Worm (Caenorhabditis elegans) whole organism, L4 larva: Measurements from ENCODE around the gene C18E9.8.
A peak's percentile ranks its signal among the peaks of the same experiment; 100 is the strongest.

Source experiments
- F26F4.8 ChIP-seq: fragments of 200-800 bp; sonication (Bioruptor generic); conservative IDR thresholded peaks from 2 replicates; pipeline ENCODE4 v1.3.6; 2022; ENCODE audit warnings: missing genetic modification characterization, missing compliant biosample characterization
- F44E2.7 ChIP-seq: fragments of 200-800 bp; sonication (Bioruptor generic); IDR thresholded peaks from 2 replicates; pipeline ENCODE4 v2.1.2; 2022; ENCODE audit warnings: missing genetic modification characterization, missing compliant biosample characterization
- F49E8.2 ChIP-seq: sonication (generic microtip); optimal IDR thresholded peaks from 2 replicates; lab custom pipeline; 2016; ENCODE audit warnings: missing compliant biosample characterization, mild to moderate bottlenecking, missing genetic modification characterization, borderline replicate concordance
- R02D3.7 ChIP-seq: fragments of 150-350 bp; sonication (generic microtip); optimal IDR thresholded peaks from 3 replicates; lab custom pipeline; 2014; ENCODE audit warnings: missing biosample characterization, missing genetic modification characterization
- T20F7.1 ChIP-seq: fragments of 200-800 bp; sonication (Bioruptor generic); optimal IDR thresholded peaks from 2 replicates; lab custom pipeline; 2018; ENCODE audit warnings: mild to moderate bottlenecking, missing genetic modification characterization, missing compliant biosample characterization
- Y105C5A.15 ChIP-seq: fragments of 200-800 bp; sonication (Bioruptor generic); IDR thresholded peaks from 2 replicates; pipeline ENCODE4 v1.3.6; 2022; ENCODE audit warnings: missing genetic modification characterization, missing compliant biosample characterization
- Y5F2A.4 ChIP-seq: fragments of 200-800 bp; sonication (Bioruptor generic); optimal IDR thresholded peaks from 2 replicates; lab custom pipeline; 2018; ENCODE audit warnings: mild to moderate bottlenecking, missing genetic modification characterization, missing compliant biosample characterization
- Y75B8A.6 ChIP-seq: fragments of 200-800 bp; sonication (Bioruptor generic); IDR thresholded peaks from 2 replicates; pipeline ENCODE4 v1.3.6; 2022; ENCODE audit warnings: missing genetic modification reagents, missing genetic modification characterization, missing compliant biosample characterization
- ZK337.2 ChIP-seq: fragments of 200-800 bp; sonication (Bioruptor generic); IDR thresholded peaks from 2 replicates; pipeline ENCODE4 v1.3.6; 2022; ENCODE audit warnings: missing genetic modification reagents, missing genetic modification characterization, missing compliant biosample characterization
- aha-1 ChIP-seq: fragments of 150-350 bp; peaks from one replicate; lab custom pipeline; 2014; ENCODE audit warnings: missing biosample characterization, missing genetic modification characterization
- ceh-28 ChIP-seq: fragments of 150-350 bp; optimal IDR thresholded peaks from 2 replicates; lab custom pipeline; 2014; ENCODE audit warnings: missing biosample characterization, missing genetic modification reagents, missing genetic modification characterization
- ceh-44 ChIP-seq: fragments of 200-800 bp; sonication (Bioruptor generic); IDR thresholded peaks from 2 replicates; pipeline ENCODE4 v1.3.6; 2022; ENCODE audit warnings: missing genetic modification reagents, missing genetic modification characterization, missing compliant biosample characterization
- cey-2 ChIP-seq: sonication (generic microtip); optimal IDR thresholded peaks from 3 replicates; lab custom pipeline; 2017; ENCODE audit warnings: missing genetic modification characterization, mild to moderate bottlenecking, missing compliant biosample characterization, antibody characterized with exemption, borderline replicate concordance; ENCODE audit not compliant: insufficient read depth
- ctbp-1 ChIP-seq: fragments of 200-800 bp; sonication (Bioruptor generic); IDR thresholded peaks from 2 replicates; pipeline ENCODE4 v1.3.6; 2022; ENCODE audit warnings: missing genetic modification reagents, missing genetic modification characterization, missing compliant biosample characterization
- daf-19 ChIP-seq: fragments of 200-800 bp; sonication (Bioruptor generic); conservative IDR thresholded peaks from 2 replicates; pipeline ENCODE4 v1.3.6; 2022; ENCODE audit warnings: missing genetic modification characterization, missing compliant biosample characterization
- dmd-8 ChIP-seq: fragments of 200-800 bp; sonication (Bioruptor generic); IDR thresholded peaks from 2 replicates; pipeline ENCODE4 v1.3.6; 2022; ENCODE audit warnings: missing genetic modification characterization, missing compliant biosample characterization
- fkh-10 ChIP-seq: fragments of 150-350 bp; optimal IDR thresholded peaks from 2 replicates; lab custom pipeline; 2014; ENCODE audit warnings: missing biosample characterization, missing genetic modification reagents, missing genetic modification characterization
- fos-1 ChIP-seq: fragments of 150-350 bp; optimal IDR thresholded peaks from 2 replicates; lab custom pipeline; 2014; ENCODE audit warnings: missing biosample characterization, missing genetic modification characterization
- gei-8 ChIP-seq: fragments of 200-800 bp; sonication (Bioruptor generic); optimal IDR thresholded peaks from 2 replicates; lab custom pipeline; 2018; ENCODE audit warnings: mild to moderate bottlenecking, missing genetic modification characterization, missing compliant biosample characterization
- hif-1 ChIP-seq, 2 experiments: sonication (generic microtip); optimal IDR thresholded peaks; 2 replicates each; lab custom pipeline; 2016 to 2017; ENCODE audit warnings: missing compliant biosample characterization in 2 of 2, missing genetic modification characterization in 2 of 2, missing genetic modification reagents in 2 of 2, missing genotype in 2 of 2, mild to moderate bottlenecking in 1 of 2
- hlh-30 ChIP-seq: sonication (generic microtip); optimal IDR thresholded peaks from 2 replicates; lab custom pipeline; 2017; ENCODE audit warnings: antibody characterized with exemption, mild to moderate bottlenecking, missing genetic modification characterization, missing compliant biosample characterization; ENCODE audit not compliant: insufficient read depth
- lin-1 ChIP-seq: fragments of 200-800 bp; sonication (Bioruptor generic); IDR thresholded peaks from 2 replicates; pipeline ENCODE4 v1.3.6; 2022; ENCODE audit warnings: missing genetic modification reagents, missing genetic modification characterization, missing compliant biosample characterization
- lin-13 ChIP-seq: fragments of 150-350 bp; optimal IDR thresholded peaks from 2 replicates; lab custom pipeline; 2014; ENCODE audit warnings: missing biosample characterization, missing genetic modification reagents, missing genetic modification characterization
- lin-15B ChIP-seq: fragments of 150-350 bp; sonication (generic microtip); optimal IDR thresholded peaks from 3 replicates; lab custom pipeline; 2014; ENCODE audit warnings: missing biosample characterization, missing genetic modification characterization
- lsy-2 ChIP-seq, 2 experiments: fragments of 150-350 bp in 1 of 2; sonication (generic microtip) in 1 of 2; optimal IDR thresholded peaks; 2 replicates each; lab custom pipeline; 2014 to 2017; ENCODE audit warnings: missing biosample characterization in 2 of 2, missing genetic modification characterization in 2 of 2
- madf-9 ChIP-seq: fragments of 200-800 bp; sonication (Bioruptor generic); conservative IDR thresholded peaks from 2 replicates; pipeline ENCODE4 v1.3.6; 2022; ENCODE audit warnings: missing genetic modification reagents, missing genetic modification characterization, missing compliant biosample characterization
- mdl-1 ChIP-seq, 2 experiments: fragments of 150-350 bp in 1 of 2; sonication (generic microtip) in 1 of 2; optimal IDR thresholded peaks; 2 replicates each; lab custom pipeline; 2014 to 2017; ENCODE audit warnings: missing biosample characterization in 2 of 2, missing genetic modification characterization in 2 of 2
- mdt-29 ChIP-seq: fragments of 200-800 bp; sonication (Bioruptor generic); IDR thresholded peaks from 2 replicates; pipeline ENCODE4 v1.3.6; 2022; ENCODE audit warnings: missing genetic modification reagents, missing genetic modification characterization, missing compliant biosample characterization
- mep-1 ChIP-seq: fragments of 150-350 bp; sonication (generic microtip); optimal IDR thresholded peaks from 3 replicates; lab custom pipeline; 2014; ENCODE audit warnings: missing biosample characterization, missing genetic modification characterization
- nhr-102 ChIP-seq: sonication (generic microtip); optimal IDR thresholded peaks from 2 replicates; lab custom pipeline; 2016; ENCODE audit warnings: mild to moderate bottlenecking, missing genetic modification characterization, moderate library complexity, missing compliant biosample characterization
- nhr-11 ChIP-seq: fragments of 150-350 bp; optimal IDR thresholded peaks from 2 replicates; lab custom pipeline; 2014; ENCODE audit warnings: missing biosample characterization, missing genetic modification characterization
- nhr-41 ChIP-seq: fragments of 200-800 bp; sonication (Bioruptor generic); IDR thresholded peaks from 2 replicates; pipeline ENCODE4 v1.3.6; 2022; ENCODE audit warnings: missing genetic modification reagents, missing genetic modification characterization, missing compliant biosample characterization
- nhr-42 ChIP-seq: fragments of 200-800 bp; sonication (Bioruptor generic); IDR thresholded peaks from 2 replicates; pipeline ENCODE4 v1.3.6; 2022; ENCODE audit warnings: missing genetic modification characterization, missing compliant biosample characterization
- nhr-6 ChIP-seq: fragments of 150-350 bp; optimal IDR thresholded peaks from 2 replicates; lab custom pipeline; 2014; ENCODE audit warnings: missing biosample characterization, missing genetic modification characterization
- pha-4 ChIP-seq, 2 experiments: fragments of 150-350 bp in 1 of 2; fragments of 200-800 bp in 1 of 2; sonication (Bioruptor generic) in 1 of 2; IDR thresholded peaks in 1 of 2; optimal IDR thresholded peaks in 1 of 2; 2 replicates each; pipeline versions ENCODE4 v1.3.6 to Lab custom; 2014 to 2022; ENCODE audit warnings: missing genetic modification characterization in 2 of 2, missing genetic modification reagents in 2 of 2, missing biosample characterization in 1 of 2, missing compliant biosample characterization in 1 of 2
- php-3 ChIP-seq: fragments of 200-800 bp; sonication (Bioruptor generic); IDR thresholded peaks from 2 replicates; pipeline ENCODE4 v1.3.6; 2022; ENCODE audit warnings: missing genetic modification reagents, missing genetic modification characterization, missing compliant biosample characterization
- rbr-2 ChIP-seq: sonication (generic microtip); optimal IDR thresholded peaks from 2 replicates; lab custom pipeline; 2016; ENCODE audit warnings: missing genotype, missing genetic modification characterization, missing compliant biosample characterization
- spr-1 ChIP-seq: sonication (generic microtip); optimal IDR thresholded peaks from 2 replicates; lab custom pipeline; 2016; ENCODE audit warnings: mild to moderate bottlenecking, missing genetic modification characterization, missing compliant biosample characterization
- unc-62 ChIP-seq, 3 experiments: fragments of 150-350 bp in 1 of 3; sonication (generic microtip); optimal IDR thresholded peaks in 2 of 3; peaks in 1 of 3; 1 replicate in 1 of 3; 2 replicates in 2 of 3; lab custom pipeline; 2014 to 2017; ENCODE audit warnings: missing biosample characterization in 3 of 3, missing genetic modification characterization in 3 of 3, missing genetic modification reagents in 3 of 3, missing genotype in 1 of 3
- zfp-3 ChIP-seq: fragments of 200-800 bp; sonication (Bioruptor generic); conservative IDR thresholded peaks from 2 replicates; pipeline ENCODE4 v1.3.6; 2022; ENCODE audit warnings: missing genetic modification reagents, missing genetic modification characterization, missing compliant biosample characterization
- zip-11 ChIP-seq: fragments of 200-800 bp; sonication (Bioruptor generic); IDR thresholded peaks from 2 replicates; pipeline ENCODE4 v1.3.6; 2022; ENCODE audit warnings: missing genetic modification characterization, missing compliant biosample characterization
- ztf-11 ChIP-seq: fragments of 150-350 bp; optimal IDR thresholded peaks from 2 replicates; lab custom pipeline; 2014; ENCODE audit warnings: missing biosample characterization, missing genetic modification characterization

C18E9.8 gene

ce11 chrII:9013341-9013740, 25.5 kb upstream of the C18E9.8 start (continued):
- TF ChIP-seq ctbp-1 (GFP tag; lab: Robert Waterston, UW), result 0 out of 2 replicates have a peak, but pooled peaks have one; percentile 20
- TF ChIP-seq hif-1 (tag; optimal IDR thresholded peaks at IDR 0.05; lab: Kevin White, UChicago), result peak in 1 of 2 experiments; percentile 28
- no peak for TF ChIP-seq unc-62 (GFP tag; optimal IDR thresholded peaks at IDR 0.05 in 1 of 2; lab: Kevin White, UChicago)
- no peak for TF ChIP-seq unc-62 (tag; optimal IDR thresholded peaks at IDR 0.05; lab: Kevin White, UChicago)
- TF ChIP-seq ZK337.2 (GFP tag; lab: Robert Waterston, UW), result no peak
- no peak for TF ChIP-seq nhr-42 (GFP tag; lab: Robert Waterston, UW)
- no peak for TF ChIP-seq php-3 (GFP tag; lab: Robert Waterston, UW)
- TF ChIP-seq mep-1 (tag; lab: Kevin White, UChicago), result peak; percentile 36
- TF ChIP-seq T20F7.1 (GFP tag; lab: Kevin White, UChicago), result no peak
- TF ChIP-seq nhr-6 (tag; lab: Kevin White, UChicago), result no peak
- TF ChIP-seq, all 104 proteins: peak for 14

DNA sequence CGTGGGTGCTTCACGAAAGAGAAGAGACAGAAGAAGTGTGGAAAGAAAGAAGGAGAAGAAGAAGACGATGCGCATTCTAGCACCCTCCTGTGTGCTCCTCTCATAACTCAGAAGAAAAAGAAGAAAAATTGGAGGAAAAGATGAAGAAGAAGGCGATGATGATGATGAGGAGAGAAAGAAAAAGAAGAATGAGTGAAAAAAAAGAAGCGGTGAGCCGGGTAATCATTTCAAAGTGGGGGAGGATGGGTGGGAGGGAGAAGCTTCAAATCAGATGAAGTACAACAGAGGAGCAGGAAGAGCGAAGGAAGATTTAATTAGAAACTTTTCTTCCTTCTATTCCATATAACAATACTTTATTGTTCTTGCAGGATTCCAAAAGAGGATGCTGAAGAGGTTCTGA, 22.8 kb upstream of the C18E9.8 start:
- no peak for TF ChIP-seq Y5F2A.4 (GFP tag; lab: Kevin White, UChicago)
- no peak for TF ChIP-seq madf-9 (GFP tag; lab: Robert Waterston, UW)
- TF ChIP-seq cey-2 (tag; lab: Kevin White, UChicago), result no peak
- TF ChIP-seq dmd-8, result no peak
- no peak for TF ChIP-seq mdt-29 (GFP tag; lab: Robert Waterston, UW)
- TF ChIP-seq mep-1 (tag; lab: Kevin White, UChicago), result no peak
- TF ChIP-seq nhr-102 (tag; lab: Kevin White, UChicago), result no peak
- no peak for TF ChIP-seq F26F4.8 (GFP tag; lab: Robert Waterston, UW)
- peak; percentile 65 for TF ChIP-seq aha-1
- no peak for TF ChIP-seq Y75B8A.6
- TF ChIP-seq nhr-6 (tag; lab: Kevin White, UChicago), result no peak
- no peak for TF ChIP-seq F49E8.2 (tag; lab: Kevin White, UChicago)
- TF ChIP-seq lsy-2 (tag; optimal IDR thresholded peaks at IDR 0.05; lab: Kevin White, UChicago), result peak in 1 of 2 experiments; percentile 2
- no peak for TF ChIP-seq Y105C5A.15 (GFP tag; lab: Robert Waterston, UW)
- TF ChIP-seq rbr-2 (tag; lab: Kevin White, UChicago), result no peak
- TF ChIP-seq mdl-1 (tag; optimal IDR thresholded peaks at IDR 0.05; lab: Kevin White, UChicago), result no peak
- TF ChIP-seq F44E2.7 (GFP tag; lab: Robert Waterston, UW), result no peak
- no peak for TF ChIP-seq nhr-41 (GFP tag; lab: Robert Waterston, UW)
- TF ChIP-seq lin-13, result no peak
- no peak for TF ChIP-seq R02D3.7 (tag; lab: Kevin White, UChicago)
- TF ChIP-seq fos-1 (tag; lab: Kevin White, UChicago), result no peak
- TF ChIP-seq pha-4 (GFP tag; IDR thresholded peaks at IDR 0.05; lab: Robert Waterston, UW), result no peak; the same call in 1 of the 2 replicates
- no peak for TF ChIP-seq pha-4 (tag; optimal IDR thresholded peaks at IDR 0.05; lab: Kevin White, UChicago)
- no peak for TF ChIP-seq zip-11 (GFP tag; lab: Robert Waterston, UW)
- TF ChIP-seq hlh-30, result no peak
- peak in 1 of 2 experiments; percentile 55 for TF ChIP-seq unc-62 (GFP tag; optimal IDR thresholded peaks at IDR 0.05 in 1 of 2; lab: Kevin White, UChicago)
- TF ChIP-seq unc-62 (tag; optimal IDR thresholded peaks at IDR 0.05; lab: Kevin White, UChicago), result no peak
- TF ChIP-seq daf-19 (GFP tag; lab: Robert Waterston, UW), result no peak
- TF ChIP-seq fkh-10 (GFP tag; lab: Kevin White, UChicago), result peak; percentile 9
- TF ChIP-seq nhr-11, result no peak
- peak; percentile 57; the same call in 1 of the 2 replicates for TF ChIP-seq ctbp-1 (GFP tag; lab: Robert Waterston, UW)
- TF ChIP-seq ceh-44 (GFP tag; lab: Robert Waterston, UW), result no peak
- no peak for TF ChIP-seq ceh-28 (tag; lab: Kevin White, UChicago)
- no peak for TF ChIP-seq ztf-11
- no peak for TF ChIP-seq zfp-3 (GFP tag; lab: Robert Waterston, UW)
- TF ChIP-seq lin-15B (tag; lab: Kevin White, UChicago), result no peak
- TF ChIP-seq T20F7.1 (GFP tag; lab: Kevin White, UChicago), result no peak
- no peak for TF ChIP-seq ZK337.2 (GFP tag; lab: Robert Waterston, UW)
- no peak for TF ChIP-seq php-3 (GFP tag; lab: Robert Waterston, UW)
- no peak for TF ChIP-seq spr-1 (tag; lab: Kevin White, UChicago)
- no peak for TF ChIP-seq gei-8 (GFP tag; lab: Kevin White, UChicago)
- no peak for TF ChIP-seq lin-1 (GFP tag; lab: Robert Waterston, UW)
